Worm (Caenorhabditis elegans): Measurements from ENCODE around the gene fbxb-49.

fbxb-49 gene

DNA sequence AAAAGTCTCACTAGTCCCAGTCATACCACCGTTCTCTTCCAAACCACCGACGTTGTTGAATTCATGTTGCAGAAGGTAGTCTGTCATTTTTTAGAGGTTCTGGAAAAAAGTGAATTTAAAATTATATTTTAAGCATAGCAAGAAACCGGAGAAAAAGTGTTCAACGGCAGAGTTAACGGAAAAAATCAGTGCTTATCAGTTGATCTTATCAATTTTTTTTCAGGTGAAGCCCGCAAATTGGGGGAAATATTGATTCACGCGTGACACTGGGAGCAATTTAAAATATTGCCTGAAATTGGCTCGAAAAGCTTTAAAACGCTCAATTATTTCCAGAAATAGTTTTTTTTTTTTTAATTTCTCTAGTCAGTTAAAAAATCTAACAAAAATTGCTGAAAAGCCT is 11.6 kb downstream of the fbxb-49 start, which contains the start of gene math-38:
Gene math-38 (minus strand): TSS at position 101 of the 400 bp plus-strand sequence.
- TF ChIP-seq mls-2 (tag; optimal IDR thresholded peaks at IDR 0.05) (no peak), nhr-28 (tag; optimal IDR thresholded peaks at IDR 0.05) (no peak), unc-120 (tag; optimal IDR thresholded peaks at IDR 0.05; ENCODE audit: poor library complexity, severe bottlenecking) (no peak), lin-32 (GFP tag; optimal IDR thresholded peaks at IDR 0.05) (no peak), nhr-237 (tag; optimal IDR thresholded peaks at IDR 0.05) (no peak), nhr-76 (tag; optimal IDR thresholded peaks at IDR 0.05) (no peak)

- no peak for TF ChIP-seq nhr-2 (tag; optimal IDR thresholded peaks at IDR 0.05)
- TF ChIP-seq ceh-43 (GFP tag; optimal IDR thresholded peaks at IDR 0.05) = no peak
- no peak for TF ChIP-seq M03D4.4 (tag; optimal IDR thresholded peaks at IDR 0.05)
- no peak for TF ChIP-seq ztf-11 (tag; optimal IDR thresholded peaks at IDR 0.05)
- TF ChIP-seq cnd-1 (tag; optimal IDR thresholded peaks at IDR 0.05) = no peak
- TF ChIP-seq mep-1 (tag; optimal IDR thresholded peaks at IDR 0.05) = no peak
- no peak for TF ChIP-seq tbx-8 (GFP tag; optimal IDR thresholded peaks at IDR 0.05)
- TF ChIP-seq elt-3 (tag; optimal IDR thresholded peaks at IDR 0.05) = no peak
- TF ChIP-seq lsy-2 (tag; optimal IDR thresholded peaks at IDR 0.05) = no peak
- TF ChIP-seq snpc-4 (tag; optimal IDR thresholded peaks at IDR 0.05) = no peak
- TF ChIP-seq drap-1 (GFP tag; optimal IDR thresholded peaks at IDR 0.05) = no peak
- TF ChIP-seq mls-2 (tag; optimal IDR thresholded peaks at IDR 0.05) = no peak
- TF ChIP-seq blmp-1 (tag; optimal IDR thresholded peaks at IDR 0.05) = no peak
- no peak for TF ChIP-seq unc-62 (GFP tag; optimal IDR thresholded peaks at IDR 0.05)
Measured at ce11 chrII:1584140-1584539, 15.8 kb downstream of the fbxb-49 start, which contains the start of gene clec-21. Gene clec-21, minus strand, starts transcription at chrII:1584240.

ce11 chrII:1586305-1586704 is 18.0 kb downstream of the fbxb-49 start, which contains the start of gene T07H3.8:
Gene T07H3.8, plus strand, starts transcription at chrII:1586605.
- TF ChIP-seq nhr-28 (tag; optimal IDR thresholded peaks at IDR 0.05) (no peak), sem-2 (GFP tag; optimal IDR thresholded peaks at IDR 0.05) (no peak), nhr-237 (tag; optimal IDR thresholded peaks at IDR 0.05) (no peak), snpc-4 (tag; optimal IDR thresholded peaks at IDR 0.05) (no peak)

DNA sequence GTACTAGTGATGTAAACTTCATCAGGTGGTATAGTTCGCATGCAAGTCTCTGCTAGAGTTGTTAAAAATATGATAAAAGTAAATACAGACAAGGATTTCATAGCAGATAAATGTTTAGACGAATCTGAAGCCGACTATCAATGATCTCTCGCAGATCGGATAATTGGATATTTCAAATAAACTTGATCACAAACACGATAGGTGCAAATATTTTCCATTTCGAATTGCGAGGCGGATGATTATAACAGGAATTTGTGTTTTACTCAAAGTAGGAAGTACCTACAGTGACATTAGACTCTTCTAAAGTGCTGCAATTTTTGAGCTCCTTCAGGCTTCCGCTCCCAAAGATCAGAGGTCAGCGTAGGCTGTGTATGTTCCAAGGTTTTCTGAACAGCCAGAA is 21.5 kb downstream of the fbxb-49 start, which contains the start of gene T07H3.7:
Gene T07H3.7 (minus strand): TSS at position 101 of the 400 bp plus-strand sequence.
- TF ChIP-seq hlh-1 (tag; optimal IDR thresholded peaks at IDR 0.05) (no peak), nhr-28 (tag; optimal IDR thresholded peaks at IDR 0.05) (no peak), pha-4 (tag; optimal IDR thresholded peaks at IDR 0.05) (no peak), ceh-83 (GFP tag; optimal IDR thresholded peaks at IDR 0.05) (no peak), blmp-1 (tag; optimal IDR thresholded peaks at IDR 0.05) (no peak), M03D4.4 (tag; optimal IDR thresholded peaks at IDR 0.05) (no peak), unc-62 (GFP tag; optimal IDR thresholded peaks at IDR 0.05) (no peak), ham-2 (GFP tag; optimal IDR thresholded peaks at IDR 0.05) (no peak), ceh-43 (GFP tag; optimal IDR thresholded peaks at IDR 0.05) (no peak), mls-2 (tag; optimal IDR thresholded peaks at IDR 0.05) (no peak), sem-2 (GFP tag; optimal IDR thresholded peaks at IDR 0.05) (no peak), ces-1 (GFP tag; optimal IDR thresholded peaks at IDR 0.05) (no peak), ztf-11 (tag; optimal IDR thresholded peaks at IDR 0.05) (no peak), elt-1 (tag; optimal IDR thresholded peaks at IDR 0.05; ENCODE audit: borderline replicate concordance, insufficient read depth) (no peak)

ce11 chrII:1595137-1595536 is 26.8 kb downstream of the fbxb-49 start, which contains the start of gene clec-20:
Gene clec-20, minus strand, starts transcription at chrII:1595237.
- TF ChIP-seq M03D4.4 (tag; optimal IDR thresholded peaks at IDR 0.05) (no peak), ceh-39 (tag; optimal IDR thresholded peaks at IDR 0.05) (no peak), unc-62 (GFP tag; optimal IDR thresholded peaks at IDR 0.05) (no peak), tbx-8 (GFP tag; optimal IDR thresholded peaks at IDR 0.05) (no peak), bed-3 (GFP tag; optimal IDR thresholded peaks at IDR 0.05) (no peak), flh-1 (GFP tag; optimal IDR thresholded peaks at IDR 0.05) (no peak), nhr-2 (tag; optimal IDR thresholded peaks at IDR 0.05) (no peak), ham-2 (GFP tag; optimal IDR thresholded peaks at IDR 0.05) (no peak), lsy-2 (tag; optimal IDR thresholded peaks at IDR 0.05) (no peak), sem-2 (GFP tag; optimal IDR thresholded peaks at IDR 0.05) (no peak), nhr-28 (tag; optimal IDR thresholded peaks at IDR 0.05) (no peak), lin-13 (tag; optimal IDR thresholded peaks at IDR 0.05) (no peak), sptf-1 (tag; optimal IDR thresholded peaks at IDR 0.05) (no peak), mep-1 (tag; optimal IDR thresholded peaks at IDR 0.05) (no peak), elt-3 (tag; optimal IDR thresholded peaks at IDR 0.05) (no peak), ceh-43 (GFP tag; optimal IDR thresholded peaks at IDR 0.05) (no peak)

All from whole organism, mixed stage, embryonic.